Fruit fly (Drosophila melanogaster): ENCODE results near the gene cana.

Gene cana

DNA sequence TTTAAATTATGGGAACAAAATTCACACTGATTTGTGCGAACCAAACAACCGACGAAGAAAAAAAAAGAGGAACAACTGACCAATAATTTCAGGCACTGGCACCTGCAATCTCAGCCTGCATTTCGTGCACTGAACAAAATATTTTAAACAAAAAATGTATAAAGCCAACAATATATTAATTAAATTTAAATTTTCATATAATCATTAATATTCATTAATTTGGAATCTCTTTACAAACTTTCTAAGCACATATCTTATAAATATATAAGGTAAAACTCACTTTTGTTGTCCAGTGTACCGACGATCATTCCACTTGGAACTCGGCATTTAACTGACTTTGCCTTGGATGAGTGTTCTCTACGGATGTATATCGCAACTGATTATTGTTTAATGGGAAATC lies 52.5 kb downstream of the cana start:
- TF ChIP-seq tj (GFP tag; optimal IDR thresholded peaks at IDR 0.05) (no peak), pad (GFP tag; optimal IDR thresholded peaks at IDR 0.05) (no peak), ovo (GFP tag; optimal IDR thresholded peaks at IDR 0.05) (no peak), cic (GFP tag; optimal IDR thresholded peaks at IDR 0.05) (no peak), Crg-1 (GFP tag; optimal IDR thresholded peaks at IDR 0.05) (no peak), CG1620 (GFP tag; optimal IDR thresholded peaks at IDR 0.05) (no peak), Mnt (GFP tag; optimal IDR thresholded peaks at IDR 0.05) (no peak), Clk (GFP tag; optimal IDR thresholded peaks at IDR 0.05) (no peak), toe (GFP tag; optimal IDR thresholded peaks at IDR 0.05) (no peak), kay (GFP tag; ENCODE audit: borderline replicate concordance) (no peak), CG33017 (tag; optimal IDR thresholded peaks at IDR 0.05) (no peak)

DNA sequence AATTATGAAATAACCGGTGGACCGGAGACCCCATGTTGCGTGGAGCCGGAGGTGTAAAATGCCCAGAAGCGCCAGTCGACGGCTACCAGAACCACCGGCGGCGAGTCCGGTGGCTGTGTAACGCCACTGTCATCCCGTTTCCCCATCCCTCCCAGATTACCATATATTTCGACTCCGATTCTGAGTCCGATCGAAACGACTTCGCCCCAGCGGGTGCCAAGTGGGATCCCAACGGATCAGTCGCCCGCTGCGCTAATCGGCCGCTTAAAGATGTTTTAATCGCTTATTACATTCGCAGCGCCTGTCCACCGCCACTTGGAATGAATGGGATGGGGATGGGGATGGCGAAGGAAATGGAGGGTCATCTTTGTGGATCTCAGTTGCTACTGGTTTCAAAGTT lies 53.2 kb downstream of the cana start:
- TF ChIP-seq CG33017 (tag; optimal IDR thresholded peaks at IDR 0.05) (no peak), CG14711 (tag; optimal IDR thresholded peaks at IDR 0.05) (no peak), CG11617 (GFP tag; optimal IDR thresholded peaks at IDR 0.05) (no peak), CG12768 (GFP tag; optimal IDR thresholded peaks at IDR 0.05) (no peak), tj (GFP tag; optimal IDR thresholded peaks at IDR 0.05) (no peak), Clk (GFP tag; optimal IDR thresholded peaks at IDR 0.05) (no peak), bab1 (GFP tag; optimal IDR thresholded peaks at IDR 0.05) (no peak), Mnt (GFP tag; optimal IDR thresholded peaks at IDR 0.05) (no peak), CG7101 (tag; optimal IDR thresholded peaks at IDR 0.05) (no peak)

DNA sequence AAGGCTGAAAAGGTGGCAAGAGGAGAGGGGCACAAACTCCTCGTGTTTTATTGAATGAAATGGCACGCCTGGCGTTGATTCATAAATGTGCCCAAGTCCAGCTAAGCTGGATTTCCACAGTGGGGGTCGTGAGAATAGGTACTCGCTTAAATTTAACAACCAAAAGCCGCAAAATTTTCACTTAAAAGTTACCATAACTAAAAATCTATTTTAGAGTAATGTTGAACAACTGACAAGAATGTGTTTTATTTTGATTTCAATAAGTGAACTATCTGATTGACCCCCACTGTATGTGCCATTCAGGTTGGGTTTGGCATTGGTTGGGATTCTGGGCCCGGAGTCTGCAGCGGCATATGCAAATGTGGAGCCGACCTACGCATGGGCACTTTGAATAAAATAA lies 54.3 kb downstream of the cana start:
- no peak for TF ChIP-seq CG7045 (GFP tag; optimal IDR thresholded peaks at IDR 0.05)
- TF ChIP-seq CG1620 (GFP tag; optimal IDR thresholded peaks at IDR 0.05): no peak
- no peak for TF ChIP-seq CG5204 (GFP tag; optimal IDR thresholded peaks at IDR 0.05)
- no peak for TF ChIP-seq bab1 (GFP tag; optimal IDR thresholded peaks at IDR 0.05)
- TF ChIP-seq kay (GFP tag; ENCODE audit: borderline replicate concordance): no peak
- TF ChIP-seq CG12768 (GFP tag; optimal IDR thresholded peaks at IDR 0.05): no peak
- TF ChIP-seq Crg-1 (GFP tag; optimal IDR thresholded peaks at IDR 0.05): no peak
- no peak for TF ChIP-seq ovo (GFP tag; optimal IDR thresholded peaks at IDR 0.05)
- TF ChIP-seq Mnt (GFP tag; optimal IDR thresholded peaks at IDR 0.05): no peak
- no peak for TF ChIP-seq Hr96 (GFP tag; optimal IDR thresholded peaks at IDR 0.05)
- TF ChIP-seq CG14711 (tag; optimal IDR thresholded peaks at IDR 0.05): no peak
- TF ChIP-seq Clk (GFP tag; optimal IDR thresholded peaks at IDR 0.05): no peak
- TF ChIP-seq pad (GFP tag; optimal IDR thresholded peaks at IDR 0.05): no peak

DNA sequence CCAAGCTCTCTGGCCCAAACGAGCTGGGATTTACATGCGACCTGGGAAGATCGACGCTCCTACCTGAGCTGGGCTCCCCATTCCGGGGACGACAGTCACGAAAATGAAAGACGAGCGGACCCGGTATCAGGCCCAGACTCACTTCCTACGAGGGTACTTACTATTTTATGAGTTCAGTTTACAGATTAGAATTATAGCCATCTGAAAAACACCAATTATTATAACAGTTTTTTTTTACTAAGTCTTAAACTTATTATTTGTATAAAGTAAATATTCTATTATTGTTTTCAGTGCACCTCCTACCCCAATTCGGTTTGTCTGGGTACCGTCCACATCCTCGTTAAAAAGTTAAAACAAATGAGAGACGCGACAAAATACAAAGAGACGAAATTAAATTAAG lies 56.8 kb downstream of the cana start:
- TF ChIP-seq CG7101 (tag; optimal IDR thresholded peaks at IDR 0.05) (no peak), pad (GFP tag; optimal IDR thresholded peaks at IDR 0.05) (no peak), CG7045 (GFP tag; optimal IDR thresholded peaks at IDR 0.05) (no peak), CG14711 (tag; optimal IDR thresholded peaks at IDR 0.05) (no peak), bab1 (GFP tag; optimal IDR thresholded peaks at IDR 0.05) (no peak), cic (GFP tag; optimal IDR thresholded peaks at IDR 0.05) (no peak), CG1620 (GFP tag; optimal IDR thresholded peaks at IDR 0.05) (no peak), ovo (GFP tag; optimal IDR thresholded peaks at IDR 0.05) (no peak), Mnt (GFP tag; optimal IDR thresholded peaks at IDR 0.05) (no peak), CG5204 (GFP tag; optimal IDR thresholded peaks at IDR 0.05) (no peak), Clk (GFP tag; optimal IDR thresholded peaks at IDR 0.05) (no peak), Hr96 (GFP tag; optimal IDR thresholded peaks at IDR 0.05) (no peak), kay (GFP tag; ENCODE audit: borderline replicate concordance) (no peak), Crg-1 (GFP tag; optimal IDR thresholded peaks at IDR 0.05) (no peak), CG11617 (GFP tag; optimal IDR thresholded peaks at IDR 0.05) (no peak), toe (GFP tag; optimal IDR thresholded peaks at IDR 0.05) (no peak), tj (GFP tag; optimal IDR thresholded peaks at IDR 0.05) (no peak)

Data from whole organism, adult.